Fruit fly (Drosophila melanogaster): ENCODE measurements around the gene hth.

hth gene

dm6 chr3R:10564229-10564628, 75.1 kb downstream of the hth start (continued):
- TF ChIP-seq Rx (GFP tag; IDR thresholded peaks at IDR 0.05) (no peak; the same call in 1 of the 2 replicates), Antp (GFP tag; optimal IDR thresholded peaks at IDR 0.05) (peak; percentile 46), bcd (GFP tag; optimal IDR thresholded peaks at IDR 0.05) (peak; percentile 44), dati (GFP tag; IDR thresholded peaks at IDR 0.05) (no peak), Ada2b (GFP tag; IDR thresholded peaks at IDR 0.05) (peak; percentile 61; the same call in 1 of the 2 replicates), chif (GFP tag; optimal IDR thresholded peaks at IDR 0.05) (peak; percentile 39 to 56), Mes4 (GFP tag; optimal IDR thresholded peaks at IDR 0.05) (no peak), fru (optimal IDR thresholded peaks at IDR 0.05) (no peak), Poxn (GFP tag; IDR thresholded peaks at IDR 0.05) (no peak), Bgb (GFP tag; IDR thresholded peaks at IDR 0.05; ENCODE audit: partially characterized antibody) (no peak), Dbx (GFP tag; IDR thresholded peaks at IDR 0.05) (peak; percentile 61; the same call in 2 of the 3 replicates), dpn (GFP tag; optimal IDR thresholded peaks at IDR 0.05) (peak; percentile 60 to 68), CG18011 (GFP tag; optimal IDR thresholded peaks at IDR 0.05) (no peak), BEAF-32 (GFP tag; optimal IDR thresholded peaks at IDR 0.05) (no peak), crc (GFP tag; optimal IDR thresholded peaks at IDR 0.05) (peak; percentile 4), CG12071 (GFP tag; optimal IDR thresholded peaks at IDR 0.05) (peak; percentile 48), CG12744 (GFP tag; optimal IDR thresholded peaks at IDR 0.05) (no peak), CG9215 (GFP tag; IDR thresholded peaks at IDR 0.05) (peak; percentile 39; the same call in 1 of the 2 replicates), CG6175 (GFP tag; IDR thresholded peaks at IDR 0.05) (no peak), sob (GFP tag; IDR thresholded peaks at IDR 0.05) (peak; percentile 71), Med (GFP tag) (peak; percentile 95), CG8089 (GFP tag; optimal IDR thresholded peaks at IDR 0.05) (peak; percentile 30), CG7987 (GFP tag; optimal IDR thresholded peaks at IDR 0.05) (no peak), CG6813 (GFP tag; optimal IDR thresholded peaks at IDR 0.05) (peak; percentile 8), CG16813 (GFP tag; IDR thresholded peaks at IDR 0.05; ENCODE audit: partially characterized antibody) (no peak), CG31441 (GFP tag; IDR thresholded peaks at IDR 0.05) (peak; percentile 49), B-H2 (GFP tag; optimal IDR thresholded peaks at IDR 0.05) (no peak), CG10274 (GFP tag; optimal IDR thresholded peaks at IDR 0.05) (no peak), NK7.1 (GFP tag; optimal IDR thresholded peaks at IDR 0.05) (no peak), Fer3 (tag; optimal IDR thresholded peaks at IDR 0.05) (peak; percentile 49), Tbp (GFP tag; optimal IDR thresholded peaks at IDR 0.05) (no peak), wdn (GFP tag; IDR thresholded peaks at IDR 0.05) (no peak), CG4424 (GFP tag; optimal IDR thresholded peaks at IDR 0.05) (peak; percentile 32), CG16779 (GFP tag; IDR thresholded peaks at IDR 0.05) (no peak), hth (optimal IDR thresholded peaks at IDR 0.05) (no peak), Hr39 (optimal IDR thresholded peaks at IDR 0.05) (no peak), ems (GFP tag; optimal IDR thresholded peaks at IDR 0.05) (peak; percentile 37), CG12299 (tag; optimal IDR thresholded peaks at IDR 0.05) (no peak), Hmr (GFP tag; optimal IDR thresholded peaks at IDR 0.05) (peak; percentile 63), CkIIα-i1 (GFP tag; IDR thresholded peaks at IDR 0.05) (0 out of 2 replicates have a peak, but pooled peaks have one; percentile 19), Six4 (GFP tag; optimal IDR thresholded peaks at IDR 0.05) (no peak), Sox102F (GFP tag; optimal IDR thresholded peaks at IDR 0.05) (peak; percentile 70), sr (GFP tag; IDR thresholded peaks at IDR 0.05) (peak; percentile 14; the same call in 1 of the 3 replicates), scrt (GFP tag; optimal IDR thresholded peaks at IDR 0.05) (peak; percentile 18), Elba2 (GFP tag; optimal IDR thresholded peaks at IDR 0.05) (no peak), CG18262 (tag; optimal IDR thresholded peaks at IDR 0.05) (peak; percentile 45), twi (tag; optimal IDR thresholded peaks at IDR 0.05) (no peak), mirr (GFP tag; optimal IDR thresholded peaks at IDR 0.05) (no peak), CG12104 (GFP tag; optimal IDR thresholded peaks at IDR 0.05) (no peak), CG11723 (GFP tag; optimal IDR thresholded peaks at IDR 0.05) (no peak), Asciz (GFP tag; optimal IDR thresholded peaks at IDR 0.05) (peak; percentile 18), CG1603 (tag; optimal IDR thresholded peaks at IDR 0.05) (peak; percentile 70), CG11093 (GFP tag; IDR thresholded peaks at IDR 0.05) (no peak)

Data from whole organism, embryonic.